Fruit fly (Drosophila melanogaster) whole organism, adult: ENCODE measurements around the gene FipoQ.

Experiments
- CG11617 ChIP-seq: fragments of 200-800 bp; sonication (Bioruptor generic); optimal IDR thresholded peaks from 2 replicates; lab custom pipeline; 2017; ENCODE audit warnings: mild to moderate bottlenecking, missing biosample characterization, missing genetic modification reagents, missing genetic modification characterization
- CG12768 ChIP-seq: fragments of 200-800 bp; sonication (Bioruptor generic); optimal IDR thresholded peaks from 2 replicates; lab custom pipeline; 2017; ENCODE audit warnings: missing biosample characterization, missing genetic modification characterization, mild to moderate bottlenecking, moderate library complexity, missing genetic modification reagents
- CG14711 ChIP-seq: fragments of 200-800 bp; sonication (Bioruptor generic); optimal IDR thresholded peaks from 2 replicates; lab custom pipeline; 2018; ENCODE audit warnings: missing biosample characterization, mild to moderate bottlenecking, missing genetic modification characterization, moderate library complexity
- CG1620 ChIP-seq: fragments of 200-800 bp; sonication (Bioruptor generic); optimal IDR thresholded peaks from 2 replicates; lab custom pipeline; 2016; ENCODE audit warnings: missing biosample characterization, missing genetic modification characterization
- CG33017 ChIP-seq: fragments of 200-800 bp; sonication (Bioruptor generic); optimal IDR thresholded peaks from 2 replicates; lab custom pipeline; 2018; ENCODE audit warnings: missing biosample characterization, mild to moderate bottlenecking, missing genetic modification characterization, moderate library complexity
- CG5204 ChIP-seq: fragments of 200-800 bp; sonication (Bioruptor generic); optimal IDR thresholded peaks from 2 replicates; lab custom pipeline; 2016; ENCODE audit warnings: missing biosample characterization, missing genetic modification characterization
- CG7045 ChIP-seq: fragments of 200-800 bp; sonication (Bioruptor generic); optimal IDR thresholded peaks from 2 replicates; lab custom pipeline; 2017; ENCODE audit warnings: missing biosample characterization, mild to moderate bottlenecking, missing genetic modification characterization
- CG7101 ChIP-seq: fragments of 200-800 bp; sonication (Bioruptor generic); optimal IDR thresholded peaks from 2 replicates; lab custom pipeline; 2018; ENCODE audit warnings: missing biosample characterization, mild to moderate bottlenecking, missing genetic modification characterization, moderate library complexity
- Clk ChIP-seq: fragments of 200-800 bp; sonication (Bioruptor generic); optimal IDR thresholded peaks from 2 replicates; lab custom pipeline; 2017; ENCODE audit warnings: missing biosample characterization, missing genetic modification characterization
- Crg-1 ChIP-seq: fragments of 200-800 bp; sonication (Bioruptor generic); optimal IDR thresholded peaks from 2 replicates; lab custom pipeline; 2016; ENCODE audit warnings: missing biosample characterization, missing genetic modification characterization
- Hr96 ChIP-seq: fragments of 200-800 bp; sonication (Bioruptor generic); optimal IDR thresholded peaks from 2 replicates; lab custom pipeline; 2016; ENCODE audit warnings: missing biosample characterization, missing genetic modification characterization
- Mnt ChIP-seq: fragments of 200-800 bp; sonication (Bioruptor generic); optimal IDR thresholded peaks from 2 replicates; lab custom pipeline; 2016; ENCODE audit warnings: missing biosample characterization, mild to moderate bottlenecking, missing genetic modification characterization
- bab1 ChIP-seq: fragments of 200-800 bp; sonication (Bioruptor generic); optimal IDR thresholded peaks from 3 replicates; lab custom pipeline; 2019; ENCODE audit warnings: missing biosample characterization, mild to moderate bottlenecking, missing genetic modification characterization, moderate library complexity
- cic ChIP-seq: fragments of 200-800 bp; sonication (Bioruptor generic); optimal IDR thresholded peaks from 2 replicates; lab custom pipeline; 2017; ENCODE audit warnings: missing biosample characterization, mild to moderate bottlenecking, missing genetic modification characterization, moderate library complexity
- cnc ChIP-seq, 2 experiments: fragments of >200 bp; optimal IDR thresholded peaks; 2 replicates each; lab custom pipeline; 2017
- kay ChIP-seq: fragments of 200-800 bp; sonication (Bioruptor generic); peaks from one replicate; lab custom pipeline; 2016; ENCODE audit warnings: missing biosample characterization, missing genetic modification characterization, borderline replicate concordance
- ovo ChIP-seq: fragments of 200-800 bp; sonication (Bioruptor generic); optimal IDR thresholded peaks from 2 replicates; lab custom pipeline; 2016; ENCODE audit warnings: missing biosample characterization, missing genetic modification characterization
- pad ChIP-seq: fragments of 200-800 bp; sonication (Bioruptor generic); optimal IDR thresholded peaks from 3 replicates; lab custom pipeline; 2017; ENCODE audit warnings: missing biosample characterization, missing genetic modification characterization, mild to moderate bottlenecking, moderate library complexity, missing genetic modification reagents
- tj ChIP-seq: fragments of 200-800 bp; sonication (Bioruptor generic); optimal IDR thresholded peaks from 3 replicates; lab custom pipeline; 2017; ENCODE audit warnings: missing biosample characterization, mild to moderate bottlenecking, missing genetic modification characterization, moderate library complexity
- toe ChIP-seq: fragments of 200-800 bp; sonication (Bioruptor generic); optimal IDR thresholded peaks from 2 replicates; lab custom pipeline; 2016; ENCODE audit warnings: missing biosample characterization, missing genetic modification characterization

FipoQ gene

dm6 chr3R:29540948-29541741, 46.6 kb downstream of the FipoQ start:
- TF ChIP-seq tj (no peak), CG33017 (tag; lab: Kevin White, UChicago) (no peak), kay (GFP tag; lab: Kevin White, UChicago) (no peak), Crg-1 (GFP tag; lab: Kevin White, UChicago) (no peak), toe (GFP tag; lab: Kevin White, UChicago) (no peak), bab1 (GFP tag; lab: Kevin White, UChicago) (no peak), cnc (optimal IDR thresholded peaks at IDR 0.05; lab: Kevin White, UChicago) (no peak), ovo (GFP tag; lab: Kevin White, UChicago) (no peak), CG12768 (GFP tag; lab: Kevin White, UChicago) (no peak), CG7045 (no peak), CG7101 (no peak), CG11617 (GFP tag; lab: Kevin White, UChicago) (no peak), Hr96 (GFP tag; lab: Kevin White, UChicago) (no peak)

dm6 chr3R:29545163-29545562, 50.6 kb downstream of the FipoQ start:
- no peak for TF ChIP-seq CG7101
- TF ChIP-seq CG1620: no peak
- TF ChIP-seq tj: no peak
- no peak for TF ChIP-seq Clk (GFP tag; lab: Kevin White, UChicago)
- TF ChIP-seq CG12768 (GFP tag; lab: Kevin White, UChicago): no peak
- TF ChIP-seq CG7045: no peak
- no peak for TF ChIP-seq CG33017 (tag; lab: Kevin White, UChicago)
- TF ChIP-seq Mnt: no peak
- TF ChIP-seq pad (GFP tag; lab: Kevin White, UChicago): no peak
- no peak for TF ChIP-seq cic (GFP tag; lab: Kevin White, UChicago)
- TF ChIP-seq toe (GFP tag; lab: Kevin White, UChicago): no peak
- no peak for TF ChIP-seq Hr96 (GFP tag; lab: Kevin White, UChicago)
- TF ChIP-seq CG11617 (GFP tag; lab: Kevin White, UChicago): no peak
- TF ChIP-seq CG14711: no peak
- TF ChIP-seq cnc (optimal IDR thresholded peaks at IDR 0.05; lab: Kevin White, UChicago): no peak

DNA sequence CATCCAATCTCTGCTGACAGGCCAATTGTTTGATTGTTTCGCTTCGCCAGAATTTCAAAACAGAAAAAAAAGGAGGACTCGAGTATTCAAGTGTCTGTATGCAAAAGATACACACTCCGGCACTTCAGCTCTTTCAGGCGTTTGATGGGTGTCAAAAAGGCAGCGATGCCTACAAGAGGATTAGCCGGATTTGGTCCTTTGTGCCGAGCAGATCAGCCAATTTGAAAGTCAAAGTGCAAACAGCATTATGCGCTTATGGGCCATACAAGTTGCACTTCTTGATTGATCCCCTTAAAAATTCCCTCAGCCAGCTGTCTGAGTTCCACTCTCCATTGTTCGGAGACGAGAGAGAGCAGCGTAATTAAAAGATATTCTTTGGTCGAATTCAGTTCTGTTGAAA, 51.8 kb downstream of the FipoQ start:
- TF ChIP-seq cic (GFP tag; lab: Kevin White, UChicago): no peak
- no peak for TF ChIP-seq pad (GFP tag; lab: Kevin White, UChicago)
- TF ChIP-seq CG33017 (tag; lab: Kevin White, UChicago): no peak
- no peak for TF ChIP-seq CG12768 (GFP tag; lab: Kevin White, UChicago)
- no peak for TF ChIP-seq Hr96 (GFP tag; lab: Kevin White, UChicago)
- TF ChIP-seq ovo (GFP tag; lab: Kevin White, UChicago): no peak
- no peak for TF ChIP-seq Clk (GFP tag; lab: Kevin White, UChicago)
- TF ChIP-seq Mnt: no peak
- TF ChIP-seq Crg-1 (GFP tag; lab: Kevin White, UChicago): no peak
- TF ChIP-seq bab1 (GFP tag; lab: Kevin White, UChicago): no peak
- TF ChIP-seq kay (GFP tag; lab: Kevin White, UChicago): no peak
- TF ChIP-seq CG5204: no peak
- no peak for TF ChIP-seq CG7101
- no peak for TF ChIP-seq CG1620
- no peak for TF ChIP-seq CG11617 (GFP tag; lab: Kevin White, UChicago)
- no peak for TF ChIP-seq cnc (optimal IDR thresholded peaks at IDR 0.05; lab: Kevin White, UChicago)
- TF ChIP-seq toe (GFP tag; lab: Kevin White, UChicago): no peak
- no peak for TF ChIP-seq tj
- TF ChIP-seq CG7045: no peak

- TF ChIP-seq CG7045 (no peak), CG33017 (tag; lab: Kevin White, UChicago) (no peak), tj (no peak)
Measured at dm6 chr3R:29547182-29547979, 52.8 kb downstream of the FipoQ start.

DNA sequence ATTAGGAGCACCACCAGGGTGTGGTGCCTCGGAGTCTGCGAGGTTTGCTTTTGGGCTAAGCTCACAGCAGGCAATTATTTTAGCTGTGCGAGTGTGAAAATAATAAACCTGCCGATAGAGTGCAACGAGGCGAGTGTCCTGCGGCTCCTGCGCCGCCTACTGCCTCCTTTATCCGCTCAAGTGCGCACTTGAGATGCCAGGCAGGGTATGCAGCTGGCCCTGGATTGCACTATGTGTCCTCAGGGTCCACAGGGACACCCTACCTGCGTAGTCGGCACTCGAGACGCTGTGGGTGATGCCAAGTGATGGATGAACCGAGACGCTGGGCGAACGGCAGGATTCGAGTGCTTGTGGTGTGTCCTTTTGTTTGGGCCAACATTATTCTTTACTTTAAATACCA, 53.4 kb downstream of the FipoQ start:
- TF ChIP-seq CG7045 (no peak), CG5204 (no peak), tj (no peak), ovo (GFP tag; lab: Kevin White, UChicago) (no peak), CG11617 (GFP tag; lab: Kevin White, UChicago) (no peak), Crg-1 (GFP tag; lab: Kevin White, UChicago) (no peak), Clk (GFP tag; lab: Kevin White, UChicago) (no peak), cnc (optimal IDR thresholded peaks at IDR 0.05; lab: Kevin White, UChicago) (no peak)
